Fruit fly (Drosophila melanogaster) Kc167 (cell line): ENCODE measurements around the gene CCT3.

Source experiments
- Myc ChIP-seq: fragments of >200 bp; optimal IDR thresholded peaks from 2 replicates; lab custom pipeline; 2017; ENCODE audit warnings: missing external identifiers
- Sin3A ChIP-seq: fragments of >200 bp; optimal IDR thresholded peaks from 2 replicates; lab custom pipeline; 2018; ENCODE audit warnings: missing external identifiers
- ttk ChIP-seq: sonication (Bioruptor generic); optimal IDR thresholded peaks from 2 replicates; lab custom pipeline; 2017; ENCODE audit warnings: missing external identifiers

dm6 chr3R:16664144-16664825, 16.9 kb downstream of the CCT3 start:
- TF ChIP-seq Myc (lab: Kevin White, UChicago) (no peak), ttk (lab: Kevin White, UChicago) (no peak), Sin3A (lab: Kevin White, UChicago) (no peak)
